Worm (Caenorhabditis elegans) whole organism, late embryonic: ENCODE results near the gene R08F11.7.

ENCODE experiments used
- F13H6.1 ChIP-seq: sonication (generic microtip); optimal IDR thresholded peaks from 2 replicates; lab custom pipeline; 2016; ENCODE audit warnings: missing genetic modification characterization, missing compliant biosample characterization
- ceh-18 ChIP-seq: sonication (generic microtip); optimal IDR thresholded peaks from 2 replicates; lab custom pipeline; 2016; ENCODE audit warnings: missing genetic modification characterization, missing compliant biosample characterization
- ceh-2 ChIP-seq: sonication (generic microtip); optimal IDR thresholded peaks from 2 replicates; lab custom pipeline; 2016; ENCODE audit warnings: missing genotype, missing genetic modification characterization, missing compliant biosample characterization
- ceh-24 ChIP-seq: sonication (generic microtip); optimal IDR thresholded peaks from 2 replicates; lab custom pipeline; 2016; ENCODE audit warnings: mild to moderate bottlenecking, missing genetic modification characterization, missing compliant biosample characterization
- ceh-9 ChIP-seq: sonication (generic microtip); optimal IDR thresholded peaks from 2 replicates; lab custom pipeline; 2016; ENCODE audit warnings: mild to moderate bottlenecking, missing genetic modification characterization, inconsistent platforms, missing compliant biosample characterization
- elt-2 ChIP-seq: sonication (generic microtip); optimal IDR thresholded peaks from 2 replicates; lab custom pipeline; 2016; ENCODE audit warnings: missing genetic modification reagents, missing genetic modification characterization, missing compliant biosample characterization
- fkh-10 ChIP-seq: fragments of 150-350 bp; optimal IDR thresholded peaks from 2 replicates; lab custom pipeline; 2014; ENCODE audit warnings: missing biosample characterization, missing genetic modification reagents, missing genetic modification characterization
- hlh-8 ChIP-seq: sonication (generic microtip); optimal IDR thresholded peaks from 2 replicates; lab custom pipeline; 2016; ENCODE audit warnings: missing genotype, missing genetic modification characterization, missing compliant biosample characterization
- npax-4 ChIP-seq: sonication (generic microtip); optimal IDR thresholded peaks from 2 replicates; lab custom pipeline; 2016; ENCODE audit warnings: missing genetic modification characterization, missing compliant biosample characterization
- pat-9 ChIP-seq: fragments of 200-800 bp; sonication (Bioruptor generic); optimal IDR thresholded peaks from 2 replicates; lab custom pipeline; 2018; ENCODE audit warnings: mild to moderate bottlenecking, missing genetic modification characterization, moderate library complexity, missing compliant biosample characterization
- pha-4 ChIP-seq: fragments of 150-350 bp; optimal IDR thresholded peaks from 2 replicates; lab custom pipeline; 2018; ENCODE audit warnings: missing biosample characterization, missing genetic modification reagents, missing genetic modification characterization
- tbx-2 ChIP-seq: sonication (generic microtip); optimal IDR thresholded peaks from 2 replicates; lab custom pipeline; 2016; ENCODE audit warnings: missing genetic modification characterization, missing compliant biosample characterization
- tbx-7 ChIP-seq: sonication (generic microtip); optimal IDR thresholded peaks from 2 replicates; lab custom pipeline; 2016; ENCODE audit warnings: missing genotype, missing genetic modification characterization, missing compliant biosample characterization
- unc-55 ChIP-seq: sonication (generic microtip); optimal IDR thresholded peaks from 2 replicates; lab custom pipeline; 2017; ENCODE audit warnings: missing biosample characterization, missing genetic modification reagents, missing genetic modification characterization

- TF ChIP-seq pha-4: no peak
- TF ChIP-seq ceh-24 (tag; lab: Kevin White, UChicago): no peak
- TF ChIP-seq fkh-10: no peak
- TF ChIP-seq tbx-2 (tag; lab: Kevin White, UChicago): no peak
- no peak for TF ChIP-seq F13H6.1 (tag; lab: Kevin White, UChicago)
- TF ChIP-seq ceh-18 (tag; lab: Kevin White, UChicago): no peak
- no peak for TF ChIP-seq elt-2 (tag; lab: Kevin White, UChicago)
- TF ChIP-seq ceh-2: no peak
- no peak for TF ChIP-seq pat-9 (tag; lab: Kevin White, UChicago)
- TF ChIP-seq unc-55: no peak
- no peak for TF ChIP-seq hlh-8
- no peak for TF ChIP-seq tbx-7 (tag; lab: Kevin White, UChicago)
- TF ChIP-seq ceh-9 (tag; lab: Kevin White, UChicago): no peak
- no peak for TF ChIP-seq npax-4 (tag; lab: Kevin White, UChicago)
These were observed 29.0 kb upstream of the R08F11.7 start, which contains the start of gene oac-55 for ce11 chrV:3760839-3761238.
